Worm (Caenorhabditis elegans) whole organism, mixed stage, embryonic: ENCODE measurements around the gene egl-10.

Experiments
- M03D4.4 ChIP-seq: sonication (generic microtip); optimal IDR thresholded peaks from 2 replicates; lab custom pipeline; 2017; ENCODE audit warnings: mild to moderate bottlenecking, missing genetic modification characterization, missing compliant biosample characterization
- bed-3 ChIP-seq: fragments of 200-800 bp; sonication (Bioruptor generic); optimal IDR thresholded peaks from 3 replicates; lab custom pipeline; 2018; ENCODE audit warnings: mild to moderate bottlenecking, missing genetic modification characterization, moderate library complexity, missing compliant biosample characterization
- blmp-1 ChIP-seq: fragments of 150-350 bp; optimal IDR thresholded peaks from 2 replicates; lab custom pipeline; 2014; ENCODE audit warnings: missing biosample characterization, missing genetic modification characterization
- ceh-39 ChIP-seq: fragments of 150-350 bp; optimal IDR thresholded peaks from 2 replicates; lab custom pipeline; 2014; ENCODE audit warnings: missing biosample characterization, missing genetic modification characterization
- ceh-43 ChIP-seq: fragments of 200-800 bp; sonication (Bioruptor generic); optimal IDR thresholded peaks from 2 replicates; lab custom pipeline; 2018; ENCODE audit warnings: mild to moderate bottlenecking, missing genetic modification characterization, moderate library complexity, missing compliant biosample characterization
- ces-1 ChIP-seq: fragments of 150-350 bp; optimal IDR thresholded peaks from 2 replicates; lab custom pipeline; 2014; ENCODE audit warnings: missing biosample characterization, missing genetic modification reagents, missing genetic modification characterization
- cnd-1 ChIP-seq: fragments of 200-800 bp; sonication (Bioruptor generic); optimal IDR thresholded peaks from 2 replicates; lab custom pipeline; 2018; ENCODE audit warnings: mild to moderate bottlenecking, missing genetic modification characterization, missing compliant biosample characterization
- drap-1 ChIP-seq: fragments of 200-800 bp; sonication (Bioruptor generic); optimal IDR thresholded peaks from 3 replicates; lab custom pipeline; 2018; ENCODE audit warnings: mild to moderate bottlenecking, missing genetic modification characterization, missing compliant biosample characterization
- elt-1 ChIP-seq: sonication (generic microtip); optimal IDR thresholded peaks from 2 replicates; lab custom pipeline; 2017; ENCODE audit warnings: missing genetic modification characterization, mild to moderate bottlenecking, missing compliant biosample characterization, antibody characterized with exemption, moderate library complexity, borderline replicate concordance; ENCODE audit not compliant: insufficient read depth
- elt-3 ChIP-seq: fragments of 150-350 bp; optimal IDR thresholded peaks from 2 replicates; lab custom pipeline; 2014; ENCODE audit warnings: missing biosample characterization, missing genetic modification characterization
- flh-1 ChIP-seq: fragments of 200-800 bp; sonication (Bioruptor generic); optimal IDR thresholded peaks from 2 replicates; lab custom pipeline; 2018; ENCODE audit warnings: mild to moderate bottlenecking, missing genetic modification characterization, moderate library complexity, missing compliant biosample characterization
- ham-2 ChIP-seq: fragments of 200-800 bp; sonication (Bioruptor generic); optimal IDR thresholded peaks from 2 replicates; lab custom pipeline; 2018; ENCODE audit warnings: mild to moderate bottlenecking, missing genetic modification characterization, missing compliant biosample characterization
- hlh-1 ChIP-seq: fragments of 150-350 bp; optimal IDR thresholded peaks from 2 replicates; lab custom pipeline; 2014; ENCODE audit warnings: missing biosample characterization, missing genetic modification reagents, missing genetic modification characterization
- lin-13 ChIP-seq: fragments of 150-350 bp; optimal IDR thresholded peaks from 2 replicates; lab custom pipeline; 2014; ENCODE audit warnings: missing biosample characterization, missing genetic modification characterization
- lin-32 ChIP-seq: fragments of 200-800 bp; sonication (Bioruptor generic); optimal IDR thresholded peaks from 2 replicates; lab custom pipeline; 2018; ENCODE audit warnings: mild to moderate bottlenecking, missing genetic modification characterization, missing compliant biosample characterization
- lsy-2 ChIP-seq: fragments of 150-350 bp; optimal IDR thresholded peaks from 2 replicates; lab custom pipeline; 2014; ENCODE audit warnings: missing biosample characterization, missing genetic modification characterization
- mab-5 ChIP-seq: fragments of 150-350 bp; optimal IDR thresholded peaks from 2 replicates; lab custom pipeline; 2014; ENCODE audit warnings: missing biosample characterization, missing genetic modification characterization
- mep-1 ChIP-seq: fragments of 150-350 bp; optimal IDR thresholded peaks from 2 replicates; lab custom pipeline; 2017; ENCODE audit warnings: missing biosample characterization, missing genetic modification reagents, missing genetic modification characterization, inconsistent platforms
- mls-2 ChIP-seq: sonication (generic microtip); optimal IDR thresholded peaks from 2 replicates; lab custom pipeline; 2016; ENCODE audit warnings: mild to moderate bottlenecking, missing genetic modification characterization, moderate library complexity, missing compliant biosample characterization
- nhr-12 ChIP-seq: fragments of 150-350 bp; optimal IDR thresholded peaks from 2 replicates; lab custom pipeline; 2014; ENCODE audit warnings: missing biosample characterization, missing genetic modification characterization
- nhr-2 ChIP-seq: fragments of 150-350 bp; optimal IDR thresholded peaks from 2 replicates; lab custom pipeline; 2014; ENCODE audit warnings: missing biosample characterization, missing genetic modification characterization
- nhr-237 ChIP-seq: fragments of 150-350 bp; optimal IDR thresholded peaks from 2 replicates; lab custom pipeline; 2014; ENCODE audit warnings: missing biosample characterization, missing genetic modification characterization
- nhr-28 ChIP-seq: fragments of 150-350 bp; optimal IDR thresholded peaks from 2 replicates; lab custom pipeline; 2014; ENCODE audit warnings: missing biosample characterization, missing genetic modification characterization
- nhr-76 ChIP-seq: sonication (generic microtip); optimal IDR thresholded peaks from 2 replicates; lab custom pipeline; 2017; ENCODE audit warnings: missing biosample characterization, missing genetic modification characterization
- pha-4 ChIP-seq: fragments of 150-350 bp; optimal IDR thresholded peaks from 2 replicates; lab custom pipeline; 2018; ENCODE audit warnings: missing biosample characterization, missing genetic modification reagents, missing genetic modification characterization
- sem-2 ChIP-seq: fragments of 200-800 bp; sonication (Bioruptor generic); optimal IDR thresholded peaks from 2 replicates; lab custom pipeline; 2018; ENCODE audit warnings: mild to moderate bottlenecking, missing genetic modification characterization, missing compliant biosample characterization
- snpc-4 ChIP-seq: fragments of 150-350 bp; optimal IDR thresholded peaks from 2 replicates; lab custom pipeline; 2014; ENCODE audit warnings: missing biosample characterization, missing genetic modification characterization
- sptf-1 ChIP-seq: sonication (generic microtip); optimal IDR thresholded peaks from 2 replicates; lab custom pipeline; 2017; ENCODE audit warnings: mild to moderate bottlenecking, missing genetic modification characterization, moderate library complexity, missing compliant biosample characterization
- tbx-8 ChIP-seq: fragments of 200-800 bp; sonication (Bioruptor generic); optimal IDR thresholded peaks from 2 replicates; lab custom pipeline; 2018; ENCODE audit warnings: mild to moderate bottlenecking, missing genetic modification characterization, moderate library complexity, missing compliant biosample characterization
- unc-120 ChIP-seq: sonication (generic microtip); optimal IDR thresholded peaks from 2 replicates; lab custom pipeline; 2017; ENCODE audit warnings: missing genetic modification characterization, missing compliant biosample characterization; ENCODE audit not compliant: poor library complexity, severe bottlenecking
- unc-39 ChIP-seq: fragments of 150-350 bp; optimal IDR thresholded peaks from 2 replicates; lab custom pipeline; 2014; ENCODE audit warnings: missing biosample characterization, missing genetic modification characterization
- unc-62 ChIP-seq: fragments of 150-350 bp; optimal IDR thresholded peaks from 2 replicates; lab custom pipeline; 2014; ENCODE audit warnings: missing biosample characterization, missing genetic modification reagents, missing genetic modification characterization
- zip-8 ChIP-seq: fragments of 150-350 bp; optimal IDR thresholded peaks from 2 replicates; lab custom pipeline; 2014; ENCODE audit warnings: missing biosample characterization, missing genetic modification characterization

egl-10 gene

ce11 chrV:12411909-12412308, 50.9 kb downstream of the egl-10 start, which contains the start of gene cdr-7:
Gene cdr-7, minus strand, starts transcription at chrV:12412113.
- TF ChIP-seq lin-32 = no peak
- peak; percentile 12 for TF ChIP-seq elt-1 (tag; lab: Kevin White, UChicago)
- TF ChIP-seq unc-120 (tag; lab: Kevin White, UChicago) = no peak
- TF ChIP-seq ceh-39 (tag; lab: Kevin White, UChicago) = no peak
- no peak for TF ChIP-seq nhr-2 (tag; lab: Kevin White, UChicago)
- no peak for TF ChIP-seq nhr-237 (tag; lab: Kevin White, UChicago)
- no peak for TF ChIP-seq drap-1
- no peak for TF ChIP-seq elt-3 (tag; lab: Kevin White, UChicago)

ce11 chrV:12410416-12411001, 52.3 kb downstream of the egl-10 start, which contains the start of gene hrg-2:
Gene hrg-2, minus strand, starts transcription at chrV:12410513.
- no peak for TF ChIP-seq unc-62
- no peak for TF ChIP-seq tbx-8 (GFP tag; lab: Kevin White, UChicago)
- no peak for TF ChIP-seq lin-13
- no peak for TF ChIP-seq nhr-28 (tag; lab: Kevin White, UChicago)
- TF ChIP-seq nhr-237 (tag; lab: Kevin White, UChicago) = no peak
- no peak for TF ChIP-seq ces-1 (GFP tag; lab: Kevin White, UChicago)
- no peak for TF ChIP-seq nhr-12 (tag; lab: Kevin White, UChicago)
- TF ChIP-seq pha-4 (tag; lab: Kevin White, UChicago) = no peak
- no peak for TF ChIP-seq zip-8 (tag; lab: Kevin White, UChicago)

ce11 chrV:12408996-12409395, 53.8 kb downstream of the egl-10 start:
- TF ChIP-seq lsy-2 = no peak
- TF ChIP-seq ceh-39 (tag; lab: Kevin White, UChicago) = no peak
- TF ChIP-seq snpc-4 (tag; lab: Kevin White, UChicago) = no peak
- TF ChIP-seq hlh-1 (tag; lab: Kevin White, UChicago) = no peak
- no peak for TF ChIP-seq flh-1 (GFP tag; lab: Kevin White, UChicago)
- TF ChIP-seq lin-32 = no peak
- TF ChIP-seq nhr-237 (tag; lab: Kevin White, UChicago) = no peak
- TF ChIP-seq nhr-76 = no peak
- no peak for TF ChIP-seq unc-39 (tag; lab: Kevin White, UChicago)
- TF ChIP-seq sptf-1 (tag; lab: Kevin White, UChicago) = no peak
- no peak for TF ChIP-seq elt-3 (tag; lab: Kevin White, UChicago)
- no peak for TF ChIP-seq mab-5 (tag; lab: Kevin White, UChicago)
- TF ChIP-seq nhr-2 (tag; lab: Kevin White, UChicago) = no peak
- TF ChIP-seq M03D4.4 (tag; lab: Kevin White, UChicago) = no peak
- TF ChIP-seq drap-1 = no peak
- TF ChIP-seq blmp-1 (tag; lab: Kevin White, UChicago) = no peak
- TF ChIP-seq mep-1 = no peak
- no peak for TF ChIP-seq pha-4 (tag; lab: Kevin White, UChicago)
- no peak for TF ChIP-seq unc-120 (tag; lab: Kevin White, UChicago)
- TF ChIP-seq ham-2 (GFP tag; lab: Kevin White, UChicago) = no peak

- no peak for TF ChIP-seq unc-39 (tag; lab: Kevin White, UChicago)
- no peak for TF ChIP-seq ceh-43
- no peak for TF ChIP-seq mep-1
- no peak for TF ChIP-seq ces-1 (GFP tag; lab: Kevin White, UChicago)
- no peak for TF ChIP-seq mls-2 (tag; lab: Kevin White, UChicago)
- TF ChIP-seq blmp-1 (tag; lab: Kevin White, UChicago) = no peak
- TF ChIP-seq cnd-1 (tag; lab: Kevin White, UChicago) = no peak
- no peak for TF ChIP-seq hlh-1 (tag; lab: Kevin White, UChicago)
- no peak for TF ChIP-seq M03D4.4 (tag; lab: Kevin White, UChicago)
- no peak for TF ChIP-seq flh-1 (GFP tag; lab: Kevin White, UChicago)
- TF ChIP-seq unc-62 = no peak
Observed at ce11 chrV:12408525-12408924, 54.3 kb downstream of the egl-10 start, which contains the start of gene cdr-4. Gene cdr-4, minus strand, starts transcription at chrV:12408625.

ce11 chrV:12406514-12406913, 56.3 kb downstream of the egl-10 start:
- TF ChIP-seq bed-3 (GFP tag; lab: Kevin White, UChicago) (no peak), nhr-28 (tag; lab: Kevin White, UChicago) (no peak), sem-2 (GFP tag; lab: Kevin White, UChicago) (no peak), cnd-1 (tag; lab: Kevin White, UChicago) (no peak), elt-1 (tag; lab: Kevin White, UChicago) (no peak), nhr-76 (no peak), unc-39 (tag; lab: Kevin White, UChicago) (no peak), sptf-1 (tag; lab: Kevin White, UChicago) (peak; percentile 11)
